Worm (Caenorhabditis elegans) whole organism, L2 larva: ENCODE results near the gene fbxb-42.
"Not testable (repeated sequence)": the region's sequence is repeated elsewhere in the genome, so short reads cannot be mapped to it uniquely, and the experiment has no call there.

Experiments
- C34F6.9 ChIP-seq: fragments of 150-350 bp; optimal IDR thresholded peaks from 2 replicates; lab custom pipeline; 2014; ENCODE audit warnings: missing biosample characterization, missing genetic modification characterization
- R02D3.7 ChIP-seq: fragments of 150-350 bp; optimal IDR thresholded peaks from 2 replicates; lab custom pipeline; 2014; ENCODE audit warnings: missing biosample characterization, missing genetic modification characterization
- Y55F3AM.14 ChIP-seq: fragments of 200-800 bp; sonication (Bioruptor generic); optimal IDR thresholded peaks from 2 replicates; lab custom pipeline; 2018; ENCODE audit warnings: mild to moderate bottlenecking, missing genetic modification characterization, missing compliant biosample characterization
- ZK546.5 ChIP-seq: sonication (generic microtip); optimal IDR thresholded peaks from 2 replicates; lab custom pipeline; 2017; ENCODE audit warnings: missing biosample characterization, missing genetic modification characterization
- aly-2 ChIP-seq: fragments of 150-350 bp; optimal IDR thresholded peaks from 2 replicates; lab custom pipeline; 2014; ENCODE audit warnings: missing biosample characterization, missing genetic modification characterization
- ama-1 ChIP-seq: fragments of 150-350 bp; optimal IDR thresholded peaks from 2 replicates; lab custom pipeline; 2018; ENCODE audit warnings: inconsistent platforms
- ceh-16 ChIP-seq: fragments of 150-350 bp; optimal IDR thresholded peaks from 2 replicates; lab custom pipeline; 2014; ENCODE audit warnings: missing biosample characterization, missing genetic modification characterization
- crh-2 ChIP-seq: sonication (generic microtip); optimal IDR thresholded peaks from 2 replicates; lab custom pipeline; 2017; ENCODE audit warnings: missing biosample characterization, missing genetic modification characterization
- egl-27 ChIP-seq: sonication (generic microtip); optimal IDR thresholded peaks from 3 replicates; lab custom pipeline; 2017; ENCODE audit warnings: missing biosample characterization, missing genetic modification reagents, missing genetic modification characterization
- elt-1 ChIP-seq: fragments of 150-350 bp; optimal IDR thresholded peaks from 2 replicates; lab custom pipeline; 2014; ENCODE audit warnings: missing biosample characterization, missing genetic modification characterization
- elt-3 ChIP-seq: sonication (generic microtip); optimal IDR thresholded peaks from 2 replicates; lab custom pipeline; 2017; ENCODE audit warnings: missing biosample characterization, missing genetic modification characterization
- gmeb-1 ChIP-seq: fragments of 150-350 bp; optimal IDR thresholded peaks from 2 replicates; lab custom pipeline; 2014; ENCODE audit warnings: missing biosample characterization, missing genetic modification characterization
- lin-13 ChIP-seq: fragments of 150-350 bp; optimal IDR thresholded peaks from 2 replicates; lab custom pipeline; 2014; ENCODE audit warnings: missing biosample characterization, missing genetic modification reagents, missing genetic modification characterization
- lin-39 ChIP-seq: fragments of 150-350 bp; optimal IDR thresholded peaks from 2 replicates; lab custom pipeline; 2014; ENCODE audit warnings: missing biosample characterization, missing genetic modification reagents, missing genetic modification characterization
- mab-5 ChIP-seq: fragments of 150-350 bp; optimal IDR thresholded peaks from 2 replicates; lab custom pipeline; 2014; ENCODE audit warnings: missing biosample characterization, missing genetic modification characterization
- mbf-1 ChIP-seq: sonication (generic microtip); optimal IDR thresholded peaks from 2 replicates; lab custom pipeline; 2017; ENCODE audit warnings: missing biosample characterization, missing genetic modification characterization
- mdl-1 ChIP-seq, 2 experiments: fragments of 150-350 bp in 1 of 2; sonication (generic microtip) in 1 of 2; optimal IDR thresholded peaks; 2 replicates each; lab custom pipeline; 2017; ENCODE audit warnings: missing biosample characterization in 2 of 2, missing genetic modification characterization in 2 of 2
- nhr-10 ChIP-seq: sonication (generic microtip); optimal IDR thresholded peaks from 2 replicates; lab custom pipeline; 2017; ENCODE audit warnings: missing biosample characterization, missing genetic modification characterization
- nhr-11 ChIP-seq: fragments of 150-350 bp; optimal IDR thresholded peaks from 2 replicates; lab custom pipeline; 2014; ENCODE audit warnings: missing biosample characterization, missing genetic modification characterization
- nhr-129 ChIP-seq: fragments of 150-350 bp; optimal IDR thresholded peaks from 2 replicates; lab custom pipeline; 2014; ENCODE audit warnings: missing biosample characterization, missing genetic modification characterization
- nhr-21 ChIP-seq: fragments of 150-350 bp; optimal IDR thresholded peaks from 2 replicates; lab custom pipeline; 2014; ENCODE audit warnings: missing biosample characterization, missing genetic modification characterization
- nhr-23 ChIP-seq: fragments of 150-350 bp; optimal IDR thresholded peaks from 2 replicates; lab custom pipeline; 2014; ENCODE audit warnings: missing biosample characterization, missing genetic modification reagents, missing genetic modification characterization
- nhr-237 ChIP-seq: fragments of 150-350 bp; optimal IDR thresholded peaks from 2 replicates; lab custom pipeline; 2014; ENCODE audit warnings: missing biosample characterization, missing genetic modification characterization
- nhr-25 ChIP-seq: fragments of 150-350 bp; sonication (generic microtip); optimal IDR thresholded peaks from 3 replicates; lab custom pipeline; 2014; ENCODE audit warnings: missing biosample characterization, missing genetic modification characterization
- nhr-77 ChIP-seq: fragments of 150-350 bp; optimal IDR thresholded peaks from 2 replicates; lab custom pipeline; 2014; ENCODE audit warnings: missing biosample characterization, missing genetic modification characterization
- peb-1 ChIP-seq: fragments of 150-350 bp; optimal IDR thresholded peaks from 2 replicates; lab custom pipeline; 2014; ENCODE audit warnings: missing biosample characterization, missing genetic modification characterization
- sem-4 ChIP-seq: fragments of 150-350 bp; optimal IDR thresholded peaks from 2 replicates; lab custom pipeline; 2014; ENCODE audit warnings: missing biosample characterization, missing genetic modification reagents, missing genetic modification characterization
- skn-1 ChIP-seq: sonication (generic microtip); optimal IDR thresholded peaks from 2 replicates; lab custom pipeline; 2017; ENCODE audit warnings: missing biosample characterization, missing genetic modification characterization
- sma-9 ChIP-seq, 2 experiments: fragments of 150-350 bp in 1 of 2; sonication (generic microtip) in 1 of 2; optimal IDR thresholded peaks; 2 replicates each; lab custom pipeline; 2014 to 2016; ENCODE audit warnings: missing genetic modification characterization in 2 of 2, mild to moderate bottlenecking in 1 of 2, missing biosample characterization in 1 of 2, missing compliant biosample characterization in 1 of 2, missing genetic modification reagents in 1 of 2, moderate library complexity in 1 of 2
- snpc-4 ChIP-seq: fragments of 150-350 bp; optimal IDR thresholded peaks from 2 replicates; lab custom pipeline; 2014; ENCODE audit warnings: missing biosample characterization, missing genetic modification characterization
- unc-39 ChIP-seq: fragments of 150-350 bp; optimal IDR thresholded peaks from 2 replicates; lab custom pipeline; 2014; ENCODE audit warnings: missing biosample characterization, missing genetic modification characterization
- unc-55 ChIP-seq: fragments of 150-350 bp; sonication (generic microtip); optimal IDR thresholded peaks from 3 replicates; lab custom pipeline; 2014; ENCODE audit warnings: missing biosample characterization, missing genetic modification reagents, missing genetic modification characterization
- ztf-1 ChIP-seq: fragments of 200-800 bp; sonication (Bioruptor generic); conservative IDR thresholded peaks from 2 replicates; pipeline ENCODE4 v1.3.6; 2022; ENCODE audit warnings: missing genetic modification characterization, missing compliant biosample characterization
- ztf-11 ChIP-seq: sonication (generic microtip); optimal IDR thresholded peaks from 2 replicates; lab custom pipeline; 2017; ENCODE audit warnings: missing biosample characterization, missing genetic modification characterization
- ztf-4 ChIP-seq: fragments of 150-350 bp; optimal IDR thresholded peaks from 2 replicates; lab custom pipeline; 2014; ENCODE audit warnings: missing biosample characterization, missing genetic modification characterization

Gene fbxb-42

ce11 chrII:1543182-1543581, 5.8 kb downstream of the fbxb-42 start, which contains the start of gene K05F6.4:
TSS of gene K05F6.4 (plus strand) at chrII:1543482.
- TF ChIP-seq C34F6.9 (tag; lab: Kevin White, UChicago); sma-9 (GFP tag; optimal IDR thresholded peaks at IDR 0.05; lab: Kevin White, UChicago); sma-9 (tag; optimal IDR thresholded peaks at IDR 0.05; lab: Kevin White, UChicago); nhr-23 (tag; lab: Kevin White, UChicago): not testable (repeated sequence)

DNA sequence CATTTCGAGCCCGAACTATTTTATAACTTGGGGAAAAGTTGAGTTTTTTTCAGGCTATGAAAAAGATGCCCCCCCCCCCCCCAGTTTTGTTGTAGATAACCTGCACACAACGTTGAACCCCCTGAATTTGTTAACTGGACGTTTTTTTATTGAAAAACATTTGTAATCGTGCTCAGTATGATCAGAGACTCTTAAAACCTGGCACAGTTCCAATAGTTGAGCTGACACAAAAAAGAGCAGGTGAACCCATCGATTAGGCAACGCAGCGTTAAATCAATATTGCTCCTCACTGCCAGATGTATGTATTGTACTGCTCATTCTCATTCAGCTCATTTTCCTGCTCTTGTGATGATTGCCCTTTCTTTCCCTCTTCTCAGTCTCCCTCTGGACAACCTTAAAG, 8.2 kb downstream of the fbxb-42 start, which contains the start of gene K05F6.12:
K05F6.12 (plus strand) TSS at position 301 of the 400 bp plus-strand sequence.
- TF ChIP-seq peb-1 (tag; lab: Kevin White, UChicago) (no peak), Y55F3AM.14 (no peak), snpc-4 (tag; lab: Kevin White, UChicago) (no peak), nhr-23 (tag; lab: Kevin White, UChicago) (no peak)

ce11 chrII:1550501-1550900, 13.1 kb downstream of the fbxb-42 start, which contains the start of the genes fbxb-52 and fbxb-51:
TSS of gene fbxb-52 (minus strand) at chrII:1550601.
TSS of gene fbxb-51 (plus strand) at chrII:1550712.
- TF ChIP-seq nhr-237: no peak
- no peak for TF ChIP-seq mbf-1
- TF ChIP-seq mab-5: no peak
- no peak for TF ChIP-seq Y55F3AM.14
- no peak for TF ChIP-seq elt-3 (tag; lab: Kevin White, UChicago)
- no peak for TF ChIP-seq nhr-21 (tag; lab: Kevin White, UChicago)
- TF ChIP-seq ceh-16 (tag; lab: Kevin White, UChicago): no peak
- TF ChIP-seq ama-1: no peak
- TF ChIP-seq nhr-129 (tag; lab: Kevin White, UChicago): no peak
- TF ChIP-seq lin-39 (tag; lab: Kevin White, UChicago): no peak
- TF ChIP-seq nhr-77: no peak
- TF ChIP-seq skn-1 (tag; lab: Kevin White, UChicago): no peak
- TF ChIP-seq nhr-25: no peak
- no peak for TF ChIP-seq crh-2 (tag; lab: Kevin White, UChicago)
- no peak for TF ChIP-seq egl-27 (tag; lab: Kevin White, UChicago)
- no peak for TF ChIP-seq ztf-4 (tag; lab: Kevin White, UChicago)
- TF ChIP-seq ztf-11 (tag; lab: Kevin White, UChicago): no peak
- TF ChIP-seq elt-1 (tag; lab: Kevin White, UChicago): no peak

ce11 chrII:1556217-1556616, 18.8 kb downstream of the fbxb-42 start, which contains the start of the genes fbxb-54 and fbxb-50:
TSS of gene fbxb-54 (minus strand) at chrII:1556317.
TSS of gene fbxb-50 (plus strand) at chrII:1556443.
- not testable (repeated sequence) for TF ChIP-seq gmeb-1 (tag; lab: Kevin White, UChicago); elt-1 (tag; lab: Kevin White, UChicago); ztf-1
- TF ChIP-seq, all 48 proteins: peak for 0; not testable (repeated sequence) for 48

DNA sequence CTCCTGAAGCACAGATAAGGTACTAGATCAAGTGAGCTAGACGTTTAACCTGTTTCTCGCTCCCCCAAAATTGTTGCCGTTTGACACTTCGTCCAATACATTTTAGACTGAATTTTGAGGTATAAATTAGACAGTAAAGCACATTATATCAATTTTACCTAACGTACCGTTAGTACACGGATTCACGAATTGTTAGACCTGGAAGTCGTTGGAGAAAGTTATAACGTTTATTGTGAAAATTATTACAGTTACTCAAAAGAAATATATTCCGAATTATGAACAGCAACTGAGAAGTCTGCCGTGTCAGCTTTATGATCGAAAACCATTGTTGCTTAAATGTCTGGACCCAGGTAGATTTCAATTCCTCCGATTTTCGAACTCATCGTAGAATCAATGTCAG, 23.4 kb downstream of the fbxb-42 start:
- TF ChIP-seq peb-1 (tag; lab: Kevin White, UChicago) (no peak), ztf-11 (tag; lab: Kevin White, UChicago) (no peak), mdl-1 (tag; optimal IDR thresholded peaks at IDR 0.05; lab: Kevin White, UChicago) (no peak), ZK546.5 (tag; lab: Kevin White, UChicago) (no peak), mbf-1 (no peak), nhr-25 (no peak)

ce11 chrII:1561863-1562262, 24.4 kb downstream of the fbxb-42 start, which contains the start of gene K05F6.14:
TSS of gene K05F6.14 (plus strand) at chrII:1562163.
- no peak for TF ChIP-seq unc-39 (tag; lab: Kevin White, UChicago)
- no peak for TF ChIP-seq ama-1
- TF ChIP-seq R02D3.7 (tag; lab: Kevin White, UChicago): no peak
- TF ChIP-seq unc-55 (GFP tag; lab: Kevin White, UChicago): no peak
- no peak for TF ChIP-seq aly-2 (tag; lab: Kevin White, UChicago)
- TF ChIP-seq sma-9 (GFP tag; optimal IDR thresholded peaks at IDR 0.05; lab: Kevin White, UChicago): no peak
- TF ChIP-seq sma-9 (tag; optimal IDR thresholded peaks at IDR 0.05; lab: Kevin White, UChicago): no peak
- no peak for TF ChIP-seq nhr-21 (tag; lab: Kevin White, UChicago)
- TF ChIP-seq lin-39 (tag; lab: Kevin White, UChicago): no peak
- TF ChIP-seq nhr-10 (tag; lab: Kevin White, UChicago): no peak
- no peak for TF ChIP-seq nhr-23 (tag; lab: Kevin White, UChicago)
- TF ChIP-seq sem-4 (tag; lab: Kevin White, UChicago): no peak
- no peak for TF ChIP-seq lin-13 (GFP tag; lab: Kevin White, UChicago)
- no peak for TF ChIP-seq nhr-11 (tag; lab: Kevin White, UChicago)
- TF ChIP-seq gmeb-1 (tag; lab: Kevin White, UChicago): no peak
